Worm (Caenorhabditis elegans) whole organism, L1 larva: ENCODE measurements around the gene rbm-25.

ENCODE experiments used
- C04F5.9 ChIP-seq: sonication (generic microtip); optimal IDR thresholded peaks from 2 replicates; lab custom pipeline; 2016; ENCODE audit warnings: missing genetic modification characterization, missing compliant biosample characterization
- C34B4.2 ChIP-seq: sonication (generic microtip); optimal IDR thresholded peaks from 2 replicates; lab custom pipeline; 2017; ENCODE audit warnings: mild to moderate bottlenecking, missing genetic modification characterization, missing compliant biosample characterization
- F16B12.6 ChIP-seq: fragments of 150-350 bp; optimal IDR thresholded peaks from 2 replicates; lab custom pipeline; 2014; ENCODE audit warnings: missing biosample characterization, missing genetic modification characterization
- alr-1 ChIP-seq: fragments of 200-800 bp; sonication (Bioruptor generic); optimal IDR thresholded peaks from 2 replicates; lab custom pipeline; 2018; ENCODE audit warnings: borderline replicate concordance, mild to moderate bottlenecking, missing genetic modification characterization, missing compliant biosample characterization
- aly-2 ChIP-seq: fragments of 150-350 bp; optimal IDR thresholded peaks from 2 replicates; lab custom pipeline; 2014; ENCODE audit warnings: missing biosample characterization, missing genetic modification characterization
- ama-1 ChIP-seq: fragments of 150-350 bp; optimal IDR thresholded peaks from 2 replicates; lab custom pipeline; 2014
- ceh-63 ChIP-seq: fragments of 200-800 bp; sonication (Bioruptor generic); optimal IDR thresholded peaks from 2 replicates; lab custom pipeline; 2018; ENCODE audit warnings: mild to moderate bottlenecking, missing genetic modification characterization, missing compliant biosample characterization
- ceh-90 ChIP-seq: sonication (generic microtip); optimal IDR thresholded peaks from 2 replicates; lab custom pipeline; 2016; ENCODE audit warnings: missing genetic modification characterization, missing compliant biosample characterization
- dpl-1 ChIP-seq, 3 experiments: fragments of 150-350 bp in 2 of 3; sonication (generic microtip) in 1 of 3; optimal IDR thresholded peaks; 2 replicates each; lab custom pipeline; 2014 to 2017; ENCODE audit warnings: missing biosample characterization in 3 of 3, missing genetic modification characterization in 3 of 3, missing genetic modification reagents in 3 of 3
- dsc-1 ChIP-seq: sonication (generic microtip); optimal IDR thresholded peaks from 2 replicates; lab custom pipeline; 2016; ENCODE audit warnings: mild to moderate bottlenecking, missing genetic modification characterization, missing compliant biosample characterization
- efl-1 ChIP-seq, 4 experiments: fragments of 150-350 bp; optimal IDR thresholded peaks in 3 of 4; peaks in 1 of 4; 1 replicate in 1 of 4; 2 replicates in 3 of 4; lab custom pipeline; 2014; ENCODE audit warnings: missing biosample characterization in 2 of 4, missing genetic modification characterization in 2 of 4, missing genetic modification reagents in 2 of 4
- egl-27 ChIP-seq, 2 experiments: fragments of 150-350 bp in 1 of 2; sonication (generic microtip); optimal IDR thresholded peaks; 3 replicates each; lab custom pipeline; 2017 to 2018; ENCODE audit warnings: missing biosample characterization in 2 of 2, missing genetic modification characterization in 2 of 2, missing genetic modification reagents in 2 of 2
- elt-2 ChIP-seq: sonication (generic microtip); optimal IDR thresholded peaks from 2 replicates; lab custom pipeline; 2016; ENCODE audit warnings: missing genetic modification characterization, mild to moderate bottlenecking, inconsistent platforms, missing compliant biosample characterization, missing genetic modification reagents
- ets-5 ChIP-seq: fragments of 200-800 bp; sonication (Bioruptor generic); IDR thresholded peaks from 2 replicates; pipeline ENCODE4 v1.3.6; 2022; ENCODE audit warnings: missing genetic modification characterization, missing compliant biosample characterization
- fkh-10 ChIP-seq: sonication (generic microtip); optimal IDR thresholded peaks from 2 replicates; lab custom pipeline; 2017; ENCODE audit warnings: missing biosample characterization, missing genetic modification reagents, missing genetic modification characterization
- fkh-4 ChIP-seq: sonication (generic microtip); optimal IDR thresholded peaks from 2 replicates; lab custom pipeline; 2016; ENCODE audit warnings: missing compliant biosample characterization, missing genetic modification characterization, borderline replicate concordance
- fkh-8 ChIP-seq: sonication (generic microtip); optimal IDR thresholded peaks from 2 replicates; lab custom pipeline; 2016; ENCODE audit warnings: mild to moderate bottlenecking, missing genetic modification characterization, missing compliant biosample characterization
- fos-1 ChIP-seq: fragments of 150-350 bp; optimal IDR thresholded peaks from 2 replicates; lab custom pipeline; 2014; ENCODE audit warnings: missing biosample characterization, missing genetic modification characterization
- grh-1 ChIP-seq: fragments of 200-800 bp; sonication (Bioruptor generic); IDR thresholded peaks from 2 replicates; pipeline ENCODE4 v1.3.6; 2022; ENCODE audit warnings: missing genetic modification reagents, missing genetic modification characterization, missing compliant biosample characterization
- hlh-17 ChIP-seq: fragments of 200-800 bp; sonication (Bioruptor generic); optimal IDR thresholded peaks from 2 replicates; lab custom pipeline; 2018; ENCODE audit warnings: missing genetic modification characterization, mild to moderate bottlenecking, missing compliant biosample characterization, moderate library complexity, borderline replicate concordance
- hpl-2 ChIP-seq: fragments of 150-350 bp; optimal IDR thresholded peaks from 2 replicates; lab custom pipeline; 2014; ENCODE audit warnings: missing biosample characterization, missing genetic modification reagents, missing genetic modification characterization
- irx-1 ChIP-seq: sonication (generic microtip); optimal IDR thresholded peaks from 2 replicates; lab custom pipeline; 2016; ENCODE audit warnings: missing genetic modification characterization, missing compliant biosample characterization
- jun-1 ChIP-seq: fragments of 150-350 bp; optimal IDR thresholded peaks from 2 replicates; lab custom pipeline; 2014; ENCODE audit warnings: missing biosample characterization, missing genetic modification reagents, missing genetic modification characterization
- lin-13 ChIP-seq: fragments of 150-350 bp; optimal IDR thresholded peaks from 2 replicates; lab custom pipeline; 2014; ENCODE audit warnings: missing biosample characterization, missing genetic modification reagents, missing genetic modification characterization
- lin-15B ChIP-seq: fragments of 150-350 bp; sonication (generic microtip); optimal IDR thresholded peaks from 3 replicates; lab custom pipeline; 2014; ENCODE audit warnings: missing biosample characterization, missing genetic modification characterization
- lir-3 ChIP-seq: sonication (generic microtip); optimal IDR thresholded peaks from 2 replicates; lab custom pipeline; 2016; ENCODE audit warnings: mild to moderate bottlenecking, missing genetic modification characterization, moderate library complexity, missing compliant biosample characterization; ENCODE audit not compliant: poor library complexity
- mab-9 ChIP-seq: fragments of 200-800 bp; sonication (Bioruptor generic); IDR thresholded peaks from 2 replicates; pipeline ENCODE4 v1.3.6; 2022; ENCODE audit warnings: missing genetic modification reagents, missing genetic modification characterization, missing compliant biosample characterization
- mef-2 ChIP-seq: fragments of 150-350 bp; optimal IDR thresholded peaks from 2 replicates; lab custom pipeline; 2014; ENCODE audit warnings: missing biosample characterization, missing genetic modification characterization
- nhr-12 ChIP-seq: sonication (generic microtip); optimal IDR thresholded peaks from 2 replicates; lab custom pipeline; 2017; ENCODE audit warnings: missing biosample characterization, missing genetic modification characterization
- nhr-28 ChIP-seq: fragments of 150-350 bp; optimal IDR thresholded peaks from 2 replicates; lab custom pipeline; 2014; ENCODE audit warnings: missing biosample characterization, missing genetic modification characterization
- nhr-77 ChIP-seq: fragments of 150-350 bp; optimal IDR thresholded peaks from 2 replicates; lab custom pipeline; 2014; ENCODE audit warnings: missing biosample characterization, missing genetic modification characterization
- nhr-84 ChIP-seq: sonication (generic microtip); optimal IDR thresholded peaks from 2 replicates; lab custom pipeline; 2017; ENCODE audit warnings: missing biosample characterization, missing genetic modification characterization
- nhr-85 ChIP-seq: sonication (generic microtip); peaks from one replicate; lab custom pipeline; 2016; ENCODE audit warnings: missing genetic modification characterization, inconsistent platforms, missing compliant biosample characterization
- pag-3 ChIP-seq: sonication (generic microtip); optimal IDR thresholded peaks from 2 replicates; lab custom pipeline; 2017; ENCODE audit warnings: missing genetic modification characterization, mild to moderate bottlenecking, missing compliant biosample characterization, antibody characterized with exemption, borderline replicate concordance; ENCODE audit not compliant: insufficient read depth
- pax-3 ChIP-seq: fragments of 200-800 bp; sonication (Bioruptor generic); optimal IDR thresholded peaks from 2 replicates; lab custom pipeline; 2018; ENCODE audit warnings: mild to moderate bottlenecking, missing genetic modification characterization, moderate library complexity, missing compliant biosample characterization
- pqm-1 ChIP-seq: sonication (generic microtip); optimal IDR thresholded peaks from 3 replicates; lab custom pipeline; 2017; ENCODE audit warnings: missing biosample characterization, missing genetic modification characterization
- skn-1 ChIP-seq: fragments of 150-350 bp; optimal IDR thresholded peaks from 2 replicates; lab custom pipeline; 2014; ENCODE audit warnings: missing biosample characterization, missing genetic modification characterization
- snpc-4 ChIP-seq: fragments of 150-350 bp; optimal IDR thresholded peaks from 2 replicates; lab custom pipeline; 2014; ENCODE audit warnings: missing biosample characterization, missing genetic modification characterization
- snu-23 ChIP-seq: sonication (generic microtip); optimal IDR thresholded peaks from 2 replicates; lab custom pipeline; 2016; ENCODE audit warnings: missing genetic modification characterization, missing compliant biosample characterization
- sptf-1 ChIP-seq: fragments of 150-350 bp; optimal IDR thresholded peaks from 2 replicates; lab custom pipeline; 2014; ENCODE audit warnings: missing biosample characterization, missing genetic modification characterization
- sup-37 ChIP-seq: fragments of 200-800 bp; sonication (Bioruptor generic); optimal IDR thresholded peaks from 2 replicates; lab custom pipeline; 2018; ENCODE audit warnings: mild to moderate bottlenecking, missing genetic modification characterization, missing compliant biosample characterization
- swsn-7 ChIP-seq: sonication (generic microtip); optimal IDR thresholded peaks from 2 replicates; lab custom pipeline; 2016; ENCODE audit warnings: missing genetic modification characterization, missing compliant biosample characterization
- unc-130 ChIP-seq: fragments of 150-350 bp; optimal IDR thresholded peaks from 2 replicates; lab custom pipeline; 2017; ENCODE audit warnings: missing biosample characterization, missing genetic modification characterization, inconsistent platforms
- unc-30 ChIP-seq: sonication (generic microtip); optimal IDR thresholded peaks from 2 replicates; lab custom pipeline; 2017; ENCODE audit warnings: missing biosample characterization, missing genetic modification characterization
- unc-86 ChIP-seq: sonication (generic microtip); optimal IDR thresholded peaks from 2 replicates; lab custom pipeline; 2016; ENCODE audit warnings: missing genetic modification characterization, missing compliant biosample characterization
- unc-98 ChIP-seq: fragments of 200-800 bp; sonication (Bioruptor generic); IDR thresholded peaks from 2 replicates; pipeline ENCODE4 v1.3.6; 2022; ENCODE audit warnings: missing genetic modification characterization, missing compliant biosample characterization
- zip-4 ChIP-seq: fragments of 200-800 bp; sonication (Bioruptor generic); optimal IDR thresholded peaks from 2 replicates; lab custom pipeline; 2018; ENCODE audit warnings: mild to moderate bottlenecking, missing genetic modification characterization, moderate library complexity, missing compliant biosample characterization
- ztf-4 ChIP-seq: fragments of 150-350 bp; optimal IDR thresholded peaks from 2 replicates; lab custom pipeline; 2014; ENCODE audit warnings: missing biosample characterization, missing genetic modification characterization

rbm-25 gene

DNA sequence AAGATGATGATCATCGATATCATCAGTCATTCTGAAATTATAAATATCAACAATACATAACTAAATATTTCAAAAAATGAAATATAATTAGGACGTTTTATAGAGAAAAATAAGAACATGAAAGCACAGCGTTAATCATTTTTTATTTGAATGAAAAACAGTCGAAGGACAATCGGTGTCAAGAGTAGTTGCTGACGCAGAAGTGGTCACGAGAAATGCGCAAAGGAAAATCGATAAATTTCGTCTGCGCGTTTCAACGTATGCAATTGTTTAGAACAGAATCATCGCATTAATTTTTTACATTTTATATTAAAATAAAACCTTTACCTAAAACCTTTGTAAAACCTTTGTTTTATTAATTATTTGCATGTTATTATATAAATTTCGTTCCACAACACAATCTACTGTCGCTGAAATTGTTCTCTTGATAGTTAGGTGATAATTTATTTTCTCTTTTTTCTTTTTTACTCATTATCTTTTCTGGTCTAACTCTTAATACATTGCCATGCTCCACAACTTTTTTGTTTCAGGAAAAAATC is at the start of gene rbm-25, which contains the start of gene W04D2.4 (continued):
- TF ChIP-seq fos-1 (tag; lab: Kevin White, UChicago) (peak; percentile 57), ama-1 (lab: Kevin White, UChicago) (peak; percentile 75), snpc-4 (tag; lab: Kevin White, UChicago) (peak; percentile 94), C34B4.2 (tag; lab: Kevin White, UChicago) (no peak), lin-13 (GFP tag; lab: Kevin White, UChicago) (peak; percentile 74), C04F5.9 (tag; lab: Kevin White, UChicago) (peak; percentile 41), unc-30 (tag; lab: Kevin White, UChicago) (no peak), F16B12.6 (peak; percentile 32), fkh-8 (tag; lab: Kevin White, UChicago) (peak; percentile 39), sptf-1 (no peak), skn-1 (peak; percentile 80), fkh-4 (tag; lab: Kevin White, UChicago) (peak; percentile 30), alr-1 (tag; lab: Kevin White, UChicago) (no peak), ztf-4 (tag; lab: Kevin White, UChicago) (peak; percentile 57), snu-23 (peak; percentile 90), mab-9 (GFP tag; lab: Robert Waterston, UW) (0 out of 2 replicates have a peak, but pooled peaks have one; percentile 25), swsn-7 (tag; lab: Kevin White, UChicago) (peak; percentile 90), irx-1 (tag; lab: Kevin White, UChicago) (peak; percentile 82), nhr-77 (peak; percentile 9), unc-86 (tag; lab: Kevin White, UChicago) (peak; percentile 85), zip-4 (GFP tag; lab: Kevin White, UChicago) (peak; percentile 5), hpl-2 (no peak), pag-3 (tag; lab: Kevin White, UChicago) (no peak), ceh-63 (no peak), elt-2 (tag; lab: Kevin White, UChicago) (peak; percentile 60), lin-15B (tag; lab: Kevin White, UChicago) (peak; percentile 23), nhr-85 (tag; lab: Kevin White, UChicago) (peak; percentile 90), pax-3 (tag; lab: Kevin White, UChicago) (peak; percentile 64), dsc-1 (tag; lab: Kevin White, UChicago) (peak; percentile 91), grh-1 (GFP tag; lab: Robert Waterston, UW) (peak; percentile 67), efl-1 (optimal IDR thresholded peaks at IDR 0.05; lab: Kevin White, UChicago) (peak; percentile 74 to 83), efl-1 (GFP tag; optimal IDR thresholded peaks at IDR 0.05 in 1 of 2; lab: Kevin White, UChicago) (peak; percentile 78 to 98), aly-2 (peak; percentile 25)

DNA sequence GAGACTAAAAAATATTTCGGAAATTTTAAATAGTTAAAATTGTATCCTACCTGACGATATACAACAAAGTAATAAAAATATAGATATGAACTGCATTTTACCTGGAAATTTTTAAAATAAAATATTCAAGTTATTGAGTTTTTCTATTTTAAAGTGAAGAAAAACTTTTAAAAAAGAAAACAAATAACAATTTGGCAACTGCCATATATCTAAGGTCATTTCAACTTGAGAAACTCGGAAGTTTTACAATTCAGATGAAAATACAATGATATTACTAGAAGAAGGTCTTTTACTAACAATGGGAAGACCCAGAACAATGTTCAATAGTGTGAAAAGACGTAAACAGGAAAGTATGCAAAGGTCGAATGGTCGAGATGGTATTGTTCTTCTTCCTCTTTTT is 48.1 kb upstream of the rbm-25 start, which contains the start of gene C54D10.10:
Gene C54D10.10, minus strand, starts transcription at position 101 of the 400 bp plus-strand sequence.
- TF ChIP-seq unc-98 (GFP tag; lab: Robert Waterston, UW): no peak
- TF ChIP-seq ets-5 (GFP tag; lab: Robert Waterston, UW): no peak
- no peak for TF ChIP-seq fos-1 (tag; lab: Kevin White, UChicago)
- TF ChIP-seq lir-3: no peak
- TF ChIP-seq pqm-1 (tag; lab: Kevin White, UChicago): no peak
- TF ChIP-seq mef-2 (tag; lab: Kevin White, UChicago): no peak
- TF ChIP-seq unc-130 (tag; lab: Kevin White, UChicago): no peak
- no peak for TF ChIP-seq ceh-90

DNA sequence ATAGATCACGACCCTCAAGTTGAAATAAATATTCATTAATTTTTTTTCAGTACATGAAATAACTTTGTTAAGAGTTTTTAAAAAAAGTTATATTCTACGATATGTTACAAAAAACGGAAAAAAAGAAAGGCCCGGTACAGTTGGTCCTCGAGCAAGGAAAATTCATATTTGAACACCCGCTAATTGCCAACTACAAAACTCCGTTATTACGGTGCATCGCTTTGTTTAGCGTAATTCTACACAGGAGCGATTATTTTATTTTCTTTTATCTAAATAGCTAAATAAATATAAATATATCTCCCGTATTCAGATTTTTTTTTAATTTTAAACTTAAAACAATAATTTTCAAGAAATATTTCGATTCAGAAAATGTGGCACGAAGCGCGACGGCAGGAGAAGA is 47.6 kb upstream of the rbm-25 start, which contains the start of gene F28C1.1:
Gene F28C1.1, plus strand, starts transcription at position 365 of the 400 bp plus-strand sequence.
- no peak for TF ChIP-seq fkh-10
- TF ChIP-seq fkh-4 (tag; lab: Kevin White, UChicago): no peak
- peak; percentile 84 to 92 (median 88) for TF ChIP-seq dpl-1 (GFP tag; optimal IDR thresholded peaks at IDR 0.05; lab: Kevin White, UChicago)
- TF ChIP-seq elt-2 (tag; lab: Kevin White, UChicago): no peak
- TF ChIP-seq hlh-17 (GFP tag; lab: Kevin White, UChicago): no peak
- no peak for TF ChIP-seq snu-23
- no peak for TF ChIP-seq jun-1 (tag; lab: Kevin White, UChicago)
- no peak for TF ChIP-seq pax-3 (tag; lab: Kevin White, UChicago)
- TF ChIP-seq ztf-4 (tag; lab: Kevin White, UChicago): no peak
- TF ChIP-seq snpc-4 (tag; lab: Kevin White, UChicago): no peak
- TF ChIP-seq nhr-77: no peak
- no peak for TF ChIP-seq sup-37 (GFP tag; lab: Kevin White, UChicago)
- no peak for TF ChIP-seq unc-86 (tag; lab: Kevin White, UChicago)
- no peak for TF ChIP-seq ceh-90
- no peak for TF ChIP-seq ceh-63
- no peak for TF ChIP-seq ets-5 (GFP tag; lab: Robert Waterston, UW)
- TF ChIP-seq zip-4 (GFP tag; lab: Kevin White, UChicago): no peak
- TF ChIP-seq unc-130 (tag; lab: Kevin White, UChicago): no peak
- no peak for TF ChIP-seq nhr-12 (tag; lab: Kevin White, UChicago)
- no peak for TF ChIP-seq nhr-28
- no peak for TF ChIP-seq egl-27 (tag; optimal IDR thresholded peaks at IDR 0.05; lab: Kevin White, UChicago)
- no peak for TF ChIP-seq nhr-84 (tag; lab: Kevin White, UChicago)
